Worm (Caenorhabditis elegans): Measurements from ENCODE around the gene gad-1.

ce11 chrV:6441613-6442012 lies 8.3 kb upstream of the gad-1 start, which contains the start of gene T05H4.15:
- TF ChIP-seq ama-1 (optimal IDR thresholded peaks at IDR 0.05): no peak
- no peak for TF ChIP-seq fkh-10 (GFP tag; optimal IDR thresholded peaks at IDR 0.05)
- no peak for TF ChIP-seq F13H6.1 (tag; optimal IDR thresholded peaks at IDR 0.05)
- TF ChIP-seq nhr-11 (tag; optimal IDR thresholded peaks at IDR 0.05): no peak
- TF ChIP-seq ceh-48 (tag; optimal IDR thresholded peaks at IDR 0.05): no peak
